Worm (Caenorhabditis elegans): ENCODE data around the gene sir-2.1.

sir-2.1 gene

DNA sequence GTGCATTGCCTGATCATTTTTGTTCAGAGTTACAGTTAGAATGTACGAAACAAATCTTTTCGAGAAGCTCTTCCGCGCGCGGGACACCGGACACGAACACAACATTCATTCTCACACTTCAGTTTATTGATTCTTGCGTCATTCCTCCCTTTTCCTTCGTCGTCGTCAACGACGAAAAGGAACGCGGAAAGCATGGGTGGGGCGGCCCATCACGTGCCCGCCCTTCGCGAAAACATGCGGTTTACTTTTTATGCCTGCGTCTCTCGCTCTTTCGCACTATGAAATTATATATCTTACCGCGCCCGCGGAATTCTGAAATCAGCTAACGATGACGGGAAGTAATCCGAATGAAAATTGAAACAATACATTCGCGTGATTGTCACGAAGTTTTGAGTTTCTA is 14.6 kb upstream of the sir-2.1 start:
- TF ChIP-seq nhr-77 (tag; optimal IDR thresholded peaks at IDR 0.05) (no peak), nhr-85 (tag) (peak; percentile 77), dsc-1 (tag; optimal IDR thresholded peaks at IDR 0.05) (peak; percentile 11), lin-13 (GFP tag; optimal IDR thresholded peaks at IDR 0.05) (no peak), nhr-237 (tag; optimal IDR thresholded peaks at IDR 0.05) (no peak), ztf-11 (tag; optimal IDR thresholded peaks at IDR 0.05) (peak in 1 of 2 experiments; percentile 40), hpl-2 (GFP tag; optimal IDR thresholded peaks at IDR 0.05) (no peak), elt-3 (tag; optimal IDR thresholded peaks at IDR 0.05) (peak in 1 of 6 experiments; percentile 48), mab-9 (GFP tag; IDR thresholded peaks at IDR 0.05) (no peak), nhr-90 (tag; optimal IDR thresholded peaks at IDR 0.05; ENCODE audit: poor library complexity) (peak; percentile 47), unc-30 (tag; optimal IDR thresholded peaks at IDR 0.05) (no peak), vab-15 (tag; optimal IDR thresholded peaks at IDR 0.05) (no peak), dpl-1 (GFP tag; optimal IDR thresholded peaks at IDR 0.05) (peak; percentile 12 to 24 (median 16)), nhr-12 (tag; optimal IDR thresholded peaks at IDR 0.05) (no peak), C16A3.4 (tag; optimal IDR thresholded peaks at IDR 0.05) (no peak), ceh-63 (GFP tag; optimal IDR thresholded peaks at IDR 0.05) (no peak), elt-2 (tag; optimal IDR thresholded peaks at IDR 0.05) (peak; percentile 14), ztf-4 (tag; optimal IDR thresholded peaks at IDR 0.05) (peak; percentile 36), xbp-1 (tag; optimal IDR thresholded peaks at IDR 0.05) (peak; percentile 12), pax-3 (tag; optimal IDR thresholded peaks at IDR 0.05) (peak; percentile 51), sup-37 (GFP tag; optimal IDR thresholded peaks at IDR 0.05) (no peak), unc-130 (tag; optimal IDR thresholded peaks at IDR 0.05) (no peak), rnt-1 (tag; optimal IDR thresholded peaks at IDR 0.05) (peak; percentile 68), unc-86 (tag; optimal IDR thresholded peaks at IDR 0.05) (peak; percentile 10), lsy-2 (tag; optimal IDR thresholded peaks at IDR 0.05) (peak; percentile 12 to 28), blmp-1 (tag; optimal IDR thresholded peaks at IDR 0.05) (peak; percentile 60), nhr-71 (tag; optimal IDR thresholded peaks at IDR 0.05) (peak; percentile 74), ceh-82 (tag; optimal IDR thresholded peaks at IDR 0.05) (peak in 1 of 3 experiments; percentile 34), fkh-10 (GFP tag; optimal IDR thresholded peaks at IDR 0.05) (peak; percentile 8), snu-23 (GFP tag; optimal IDR thresholded peaks at IDR 0.05) (peak; percentile 61), lin-39 (tag; optimal IDR thresholded peaks at IDR 0.05) (no peak), nhr-20 (tag; optimal IDR thresholded peaks at IDR 0.05) (peak; percentile 60), nhr-19 (GFP tag; conservative IDR thresholded peaks at IDR 0.05) (peak; percentile 46), isw-1 (GFP tag; IDR thresholded peaks at IDR 0.05) (peak; percentile 18; the same call in 1 of the 2 replicates), tlp-1 (tag; optimal IDR thresholded peaks at IDR 0.05) (no peak), mep-1 (tag; optimal IDR thresholded peaks at IDR 0.05) (peak; percentile 65), lin-14 (GFP tag; optimal IDR thresholded peaks at IDR 0.05) (peak; percentile 85), mdl-1 (tag; optimal IDR thresholded peaks at IDR 0.05) (peak in 1 of 2 experiments; percentile 65), efl-1 (optimal IDR thresholded peaks at IDR 0.05) (peak; percentile 32 to 36), efl-1 (GFP tag; optimal IDR thresholded peaks at IDR 0.05 in 1 of 2) (peak; percentile 41 to 94), nhr-47 (tag; optimal IDR thresholded peaks at IDR 0.05) (peak; percentile 55), egl-13 (tag; optimal IDR thresholded peaks at IDR 0.05) (peak; percentile 40), hlh-17 (GFP tag; optimal IDR thresholded peaks at IDR 0.05; ENCODE audit: borderline replicate concordance) (no peak), lin-35 (GFP tag; optimal IDR thresholded peaks at IDR 0.05) (peak; percentile 9 to 67), swsn-7 (tag; optimal IDR thresholded peaks at IDR 0.05) (peak; percentile 34), tbx-2 (tag; optimal IDR thresholded peaks at IDR 0.05) (peak; percentile 50)
